Fruit fly (Drosophila melanogaster): ENCODE measurements around the gene CG4558.

CG4558 gene

dm6 chrX:6852574-6852973 is 3.0 kb downstream of the CG4558 start:
- TF ChIP-seq CG8478 (optimal IDR thresholded peaks at IDR 0.05), result no peak
- no peak for TF ChIP-seq CTCF (optimal IDR thresholded peaks at IDR 0.05)

dm6 chrX:6853384-6853783 is 3.8 kb downstream of the CG4558 start:
- TF ChIP-seq CG8478 (optimal IDR thresholded peaks at IDR 0.05) (no peak), CTCF (optimal IDR thresholded peaks at IDR 0.05) (no peak)

dm6 chrX:6854563-6854962 is 5.0 kb downstream of the CG4558 start:
- TF ChIP-seq CTCF (optimal IDR thresholded peaks at IDR 0.05) (no peak), CG8478 (optimal IDR thresholded peaks at IDR 0.05) (no peak)

dm6 chrX:6855366-6856200 is 6.0 kb downstream of the CG4558 start:
- TF ChIP-seq CG8478 (optimal IDR thresholded peaks at IDR 0.05), result no peak
- peak in 1 of 2 experiments; percentile 5 for TF ChIP-seq CTCF (optimal IDR thresholded peaks at IDR 0.05)

dm6 chrX:6856332-6856995 is 6.9 kb downstream of the CG4558 start:
- no peak for TF ChIP-seq CG8478 (optimal IDR thresholded peaks at IDR 0.05)
- no peak for TF ChIP-seq CTCF (optimal IDR thresholded peaks at IDR 0.05)

- TF ChIP-seq CTCF (optimal IDR thresholded peaks at IDR 0.05) (no peak), CG8478 (optimal IDR thresholded peaks at IDR 0.05) (no peak)
Measured at dm6 chrX:6857269-6857668, 7.7 kb downstream of the CG4558 start.

dm6 chrX:6857693-6858092 is 8.1 kb downstream of the CG4558 start:
- TF ChIP-seq CG8478 (optimal IDR thresholded peaks at IDR 0.05), result no peak
- TF ChIP-seq CTCF (optimal IDR thresholded peaks at IDR 0.05), result no peak

dm6 chrX:6859245-6859644 is 9.7 kb downstream of the CG4558 start:
- TF ChIP-seq CG8478 (optimal IDR thresholded peaks at IDR 0.05) (no peak), CTCF (optimal IDR thresholded peaks at IDR 0.05) (no peak)

- TF ChIP-seq CTCF (optimal IDR thresholded peaks at IDR 0.05), result no peak
- TF ChIP-seq CG8478 (optimal IDR thresholded peaks at IDR 0.05), result no peak
Measured at dm6 chrX:6859756-6860412, 10.3 kb downstream of the CG4558 start.

dm6 chrX:6860413-6861089 is 11.0 kb downstream of the CG4558 start:
- TF ChIP-seq CTCF (optimal IDR thresholded peaks at IDR 0.05) (no peak), CG8478 (optimal IDR thresholded peaks at IDR 0.05) (no peak)

- TF ChIP-seq CTCF (optimal IDR thresholded peaks at IDR 0.05) (no peak), CG8478 (optimal IDR thresholded peaks at IDR 0.05) (no peak)
Measured at dm6 chrX:6861523-6862077, 12.0 kb downstream of the CG4558 start.

dm6 chrX:6862521-6863288 is 13.1 kb downstream of the CG4558 start:
- TF ChIP-seq CG8478 (optimal IDR thresholded peaks at IDR 0.05) (no peak), CTCF (optimal IDR thresholded peaks at IDR 0.05) (no peak)

dm6 chrX:6863289-6863938 is 13.8 kb downstream of the CG4558 start, which contains the start of gene CG43736:
TSS of gene CG43736 (plus strand) at chrX:6863888.
- TF ChIP-seq CTCF (optimal IDR thresholded peaks at IDR 0.05), result no peak
- no peak for TF ChIP-seq CG8478 (optimal IDR thresholded peaks at IDR 0.05)

- TF ChIP-seq CTCF (optimal IDR thresholded peaks at IDR 0.05) (no peak), CG8478 (optimal IDR thresholded peaks at IDR 0.05) (no peak)
Measured at dm6 chrX:6865039-6865438, 15.5 kb downstream of the CG4558 start.
